Worm (Caenorhabditis elegans): ENCODE data around the gene mam-4.
A peak's percentile ranks its signal among the peaks of the same experiment; 100 is the strongest.

mam-4 gene

ce11 chrV:11225981-11226380 is 22.0 kb upstream of the mam-4 start, which contains the start of gene bgal-1:
bgal-1 (minus strand) TSS chrV:11226018.
- TF ChIP-seq ahr-1 (tag; optimal IDR thresholded peaks at IDR 0.05) (no peak), unc-55 (GFP tag; optimal IDR thresholded peaks at IDR 0.05) (peak; percentile 81), ceh-30 (tag; optimal IDR thresholded peaks at IDR 0.05) (no peak)

- TF ChIP-seq rnt-1 (tag; optimal IDR thresholded peaks at IDR 0.05) (peak; percentile 39), pag-3 (tag; optimal IDR thresholded peaks at IDR 0.05; ENCODE audit: borderline replicate concordance) (no peak), sox-4 (tag; optimal IDR thresholded peaks at IDR 0.05) (no peak), lim-6 (tag; optimal IDR thresholded peaks at IDR 0.05) (no peak), mec-3 (tag; optimal IDR thresholded peaks at IDR 0.05; ENCODE audit: borderline replicate concordance) (no peak), zip-5 (tag; optimal IDR thresholded peaks at IDR 0.05) (peak; percentile 32), ztf-16 (tag; optimal IDR thresholded peaks at IDR 0.05) (peak; percentile 16), tbx-7 (tag; optimal IDR thresholded peaks at IDR 0.05) (peak; percentile 36), ceh-19 (GFP tag; optimal IDR thresholded peaks at IDR 0.05) (peak; percentile 52), elt-2 (tag; optimal IDR thresholded peaks at IDR 0.05) (peak; percentile 43), nfya-1 (tag; optimal IDR thresholded peaks at IDR 0.05) (peak; percentile 66), C08G9.2 (tag; optimal IDR thresholded peaks at IDR 0.05) (peak; percentile 68), hlh-13 (GFP tag; optimal IDR thresholded peaks at IDR 0.05) (no peak), lin-11 (tag; optimal IDR thresholded peaks at IDR 0.05) (no peak), ceh-48 (tag; optimal IDR thresholded peaks at IDR 0.05) (peak; percentile 93), T23F11.4 (GFP tag; optimal IDR thresholded peaks at IDR 0.05) (no peak), hlh-6 (tag; optimal IDR thresholded peaks at IDR 0.05) (no peak), unc-86 (tag; optimal IDR thresholded peaks at IDR 0.05) (no peak), odd-2 (tag; optimal IDR thresholded peaks at IDR 0.05) (no peak), F13H6.1 (tag; optimal IDR thresholded peaks at IDR 0.05) (peak; percentile 45), pat-9 (tag; optimal IDR thresholded peaks at IDR 0.05) (no peak), ceh-6 (GFP tag; optimal IDR thresholded peaks at IDR 0.05) (no peak), nhr-232 (tag; optimal IDR thresholded peaks at IDR 0.05) (no peak), ceh-9 (tag; optimal IDR thresholded peaks at IDR 0.05) (no peak), unc-42 (tag; optimal IDR thresholded peaks at IDR 0.05) (peak; percentile 86), hlh-8 (tag; optimal IDR thresholded peaks at IDR 0.05) (peak; percentile 25), ama-1 (optimal IDR thresholded peaks at IDR 0.05) (no peak), ceh-31 (tag; optimal IDR thresholded peaks at IDR 0.05) (peak; percentile 93), pha-4 (tag; optimal IDR thresholded peaks at IDR 0.05) (no peak), madf-2 (tag; optimal IDR thresholded peaks at IDR 0.05) (no peak), ceh-18 (tag; optimal IDR thresholded peaks at IDR 0.05) (peak; percentile 35), ref-2 (tag; optimal IDR thresholded peaks at IDR 0.05) (peak; percentile 74), ceh-22 (tag; optimal IDR thresholded peaks at IDR 0.05) (no peak), K09A11.1 (tag; optimal IDR thresholded peaks at IDR 0.05; ENCODE audit: insufficient read depth) (no peak), nhr-11 (tag; optimal IDR thresholded peaks at IDR 0.05) (no peak), ttx-3 (tag; optimal IDR thresholded peaks at IDR 0.05) (no peak), K02D7.2 (tag; optimal IDR thresholded peaks at IDR 0.05) (no peak), dve-1 (tag; optimal IDR thresholded peaks at IDR 0.05) (peak; percentile 15), unc-55 (GFP tag; optimal IDR thresholded peaks at IDR 0.05) (peak; percentile 31), ceh-2 (tag; optimal IDR thresholded peaks at IDR 0.05) (peak; percentile 66), syd-9 (tag; optimal IDR thresholded peaks at IDR 0.05) (no peak), ceh-30 (tag; optimal IDR thresholded peaks at IDR 0.05) (no peak), pax-1 (tag; optimal IDR thresholded peaks at IDR 0.05) (no peak), hlh-15 (tag; optimal IDR thresholded peaks at IDR 0.05) (no peak), sdc-2 (tag; optimal IDR thresholded peaks at IDR 0.05) (no peak), unc-3 (GFP tag; conservative IDR thresholded peaks at IDR 0.05) (no peak), unc-3 (tag; optimal IDR thresholded peaks at IDR 0.05) (no peak), ets-4 (tag; optimal IDR thresholded peaks at IDR 0.05) (peak; percentile 38), dmd-4 (tag; optimal IDR thresholded peaks at IDR 0.05; ENCODE audit: borderline replicate concordance) (peak; percentile 10), ceh-14 (tag; optimal IDR thresholded peaks at IDR 0.05) (peak; percentile 57), ahr-1 (tag; optimal IDR thresholded peaks at IDR 0.05) (no peak)
These were observed 19.2 kb upstream of the mam-4 start, which contains the start of gene pqn-70 for ce11 chrV:11228653-11229173. pqn-70 (minus strand) TSS chrV:11228703.

Measured in whole organism, late embryonic.